Worm (Caenorhabditis elegans) whole organism, L3 larva: ENCODE measurements around the gene clec-162.

Experiments used
- egl-5 ChIP-seq: fragments of 150-350 bp; optimal IDR thresholded peaks from 2 replicates; lab custom pipeline; 2017; ENCODE audit warnings: missing biosample characterization, missing genetic modification reagents, missing genetic modification characterization, inconsistent platforms
- elt-2 ChIP-seq: sonication (generic microtip); optimal IDR thresholded peaks from 2 replicates; lab custom pipeline; 2016; ENCODE audit warnings: missing genetic modification reagents, mild to moderate bottlenecking, missing genetic modification characterization, missing compliant biosample characterization
- lin-15B ChIP-seq: fragments of 150-350 bp; optimal IDR thresholded peaks from 2 replicates; lab custom pipeline; 2014; ENCODE audit warnings: missing biosample characterization, missing genetic modification characterization
- nfya-1 ChIP-seq: sonication (generic microtip); optimal IDR thresholded peaks from 2 replicates; lab custom pipeline; 2017; ENCODE audit warnings: missing genetic modification characterization, mild to moderate bottlenecking, missing compliant biosample characterization, antibody characterized with exemption, moderate library complexity; ENCODE audit not compliant: insufficient read depth
- nhr-76 ChIP-seq: fragments of 150-350 bp; sonication (generic microtip); optimal IDR thresholded peaks from 5 replicates; lab custom pipeline; 2014; ENCODE audit warnings: missing biosample characterization, missing genetic modification characterization
- pha-4 ChIP-seq: fragments of 150-350 bp; optimal IDR thresholded peaks from 2 replicates; lab custom pipeline; 2014; ENCODE audit warnings: missing biosample characterization, missing genetic modification reagents, missing genetic modification characterization
- pqm-1 ChIP-seq: fragments of 150-350 bp; optimal IDR thresholded peaks from 2 replicates; lab custom pipeline; 2017; ENCODE audit warnings: missing biosample characterization, missing genetic modification characterization, inconsistent platforms
- unc-39 ChIP-seq: sonication (generic microtip); optimal IDR thresholded peaks from 4 replicates; lab custom pipeline; 2017; ENCODE audit warnings: missing biosample characterization, missing genetic modification characterization
- unc-62 ChIP-seq: fragments of 150-350 bp; sonication (generic microtip); optimal IDR thresholded peaks from 4 replicates; lab custom pipeline; 2014; ENCODE audit warnings: missing biosample characterization, missing genetic modification reagents, missing genetic modification characterization

ce11 chrIII:9731313-9731912, 6.4 kb upstream of the clec-162 start:
- TF ChIP-seq egl-5 (tag; lab: Kevin White, UChicago) (no peak), pqm-1 (no peak), nfya-1 (tag; lab: Kevin White, UChicago) (no peak), nhr-76 (no peak), unc-39 (tag; lab: Kevin White, UChicago) (no peak), elt-2 (tag; lab: Kevin White, UChicago) (no peak), unc-62 (GFP tag; lab: Kevin White, UChicago) (peak; percentile 42), pha-4 (tag; lab: Kevin White, UChicago) (no peak), lin-15B (tag; lab: Kevin White, UChicago) (no peak)
